Worm (Caenorhabditis elegans): ENCODE measurements around the gene irld-15.

- no peak for TF ChIP-seq T22C8.4 (GFP tag; IDR thresholded peaks at IDR 0.05)
- TF ChIP-seq ref-1 (GFP tag; conservative IDR thresholded peaks at IDR 0.05) = no peak
Observed at ce11 chrV:2327124-2327523, 23.4 kb upstream of the irld-15 start.
